Worm (Caenorhabditis elegans) whole organism, late embryonic: ENCODE measurements around the gene ZK380.6.

Experiments
- ceh-6 ChIP-seq: fragments of 200-800 bp; sonication (Bioruptor generic); optimal IDR thresholded peaks from 2 replicates; lab custom pipeline; 2018; ENCODE audit warnings: mild to moderate bottlenecking, missing genetic modification characterization, missing compliant biosample characterization
- gmeb-2 ChIP-seq: sonication (generic microtip); optimal IDR thresholded peaks from 2 replicates; lab custom pipeline; 2016; ENCODE audit warnings: missing genetic modification characterization, inconsistent platforms, missing compliant biosample characterization
- hlh-30 ChIP-seq: sonication (generic microtip); optimal IDR thresholded peaks from 2 replicates; lab custom pipeline; 2017; ENCODE audit warnings: antibody characterized with exemption, missing genetic modification characterization, missing compliant biosample characterization; ENCODE audit not compliant: insufficient read depth
- mec-3 ChIP-seq: sonication (generic microtip); optimal IDR thresholded peaks from 2 replicates; lab custom pipeline; 2016; ENCODE audit warnings: borderline replicate concordance, missing genetic modification characterization, missing compliant biosample characterization
- nfya-1 ChIP-seq: sonication (generic microtip); optimal IDR thresholded peaks from 2 replicates; lab custom pipeline; 2017; ENCODE audit warnings: missing genetic modification characterization, mild to moderate bottlenecking, missing compliant biosample characterization, antibody characterized with exemption, moderate library complexity
- nhr-11 ChIP-seq: fragments of 150-350 bp; optimal IDR thresholded peaks from 2 replicates; lab custom pipeline; 2014; ENCODE audit warnings: missing biosample characterization, missing genetic modification characterization
- nhr-232 ChIP-seq: sonication (generic microtip); optimal IDR thresholded peaks from 2 replicates; lab custom pipeline; 2016; ENCODE audit warnings: missing genetic modification characterization, missing compliant biosample characterization
- pat-9 ChIP-seq: fragments of 200-800 bp; sonication (Bioruptor generic); optimal IDR thresholded peaks from 2 replicates; lab custom pipeline; 2018; ENCODE audit warnings: mild to moderate bottlenecking, missing genetic modification characterization, moderate library complexity, missing compliant biosample characterization
- sdc-2 ChIP-seq: sonication (generic microtip); optimal IDR thresholded peaks from 2 replicates; lab custom pipeline; 2016; ENCODE audit warnings: missing genotype, missing genetic modification characterization, missing compliant biosample characterization
- unc-55 ChIP-seq: sonication (generic microtip); optimal IDR thresholded peaks from 2 replicates; lab custom pipeline; 2017; ENCODE audit warnings: missing biosample characterization, missing genetic modification reagents, missing genetic modification characterization
- unc-86 ChIP-seq: sonication (generic microtip); optimal IDR thresholded peaks from 2 replicates; lab custom pipeline; 2016; ENCODE audit warnings: missing genetic modification characterization, missing compliant biosample characterization

ce11 chrX:1664925-1665324 lies 10.7 kb downstream of the ZK380.6 start, which contains the start of gene R09H3.2:
- TF ChIP-seq mec-3 (tag; lab: Kevin White, UChicago) (no peak), gmeb-2 (tag; lab: Kevin White, UChicago) (no peak), ceh-6 (GFP tag; lab: Kevin White, UChicago) (no peak), unc-86 (tag; lab: Kevin White, UChicago) (no peak), nhr-232 (no peak), hlh-30 (tag; lab: Kevin White, UChicago) (no peak), pat-9 (no peak), nhr-11 (tag; lab: Kevin White, UChicago) (no peak), nfya-1 (tag; lab: Kevin White, UChicago) (no peak), unc-55 (GFP tag; lab: Kevin White, UChicago) (no peak), sdc-2 (tag; lab: Kevin White, UChicago) (no peak)
